Worm (Caenorhabditis elegans): ENCODE results near the gene cyp-34A7.

DNA sequence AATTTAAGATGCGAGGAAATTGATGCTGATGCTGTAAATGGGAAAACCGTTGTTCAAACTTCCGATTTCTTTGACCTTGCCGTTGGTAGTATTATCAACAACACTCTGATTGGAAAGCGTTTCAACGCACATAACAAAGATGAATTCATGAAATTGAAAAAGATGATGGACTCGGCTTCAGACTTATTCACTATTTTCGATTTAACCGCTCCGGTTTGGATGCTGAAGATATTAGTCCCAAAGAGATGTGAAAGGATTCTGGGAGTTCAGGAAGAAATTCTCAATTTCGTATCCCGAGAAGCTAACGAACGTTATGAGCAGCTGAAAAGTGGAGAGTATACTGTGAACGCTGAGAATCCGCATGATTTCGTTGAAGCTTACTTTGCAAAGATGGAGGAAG lies 20.3 kb downstream of the cyp-34A7 start:
- TF ChIP-seq nhr-28 (tag; optimal IDR thresholded peaks at IDR 0.05) (no peak), nhr-12 (tag; optimal IDR thresholded peaks at IDR 0.05) (no peak), ces-1 (GFP tag; optimal IDR thresholded peaks at IDR 0.05) (no peak), lin-13 (tag; optimal IDR thresholded peaks at IDR 0.05) (no peak)
